Worm (Caenorhabditis elegans) whole organism, L1 larva: ENCODE data around the gene arg-1.

Experiments
- aly-2 ChIP-seq: fragments of 150-350 bp; optimal IDR thresholded peaks from 2 replicates; lab custom pipeline; 2014; ENCODE audit warnings: missing biosample characterization, missing genetic modification characterization
- elt-2 ChIP-seq: sonication (generic microtip); optimal IDR thresholded peaks from 2 replicates; lab custom pipeline; 2016; ENCODE audit warnings: missing genetic modification characterization, mild to moderate bottlenecking, inconsistent platforms, missing compliant biosample characterization, missing genetic modification reagents
- fkh-10 ChIP-seq: sonication (generic microtip); optimal IDR thresholded peaks from 2 replicates; lab custom pipeline; 2017; ENCODE audit warnings: missing biosample characterization, missing genetic modification reagents, missing genetic modification characterization
- jun-1 ChIP-seq: fragments of 150-350 bp; optimal IDR thresholded peaks from 2 replicates; lab custom pipeline; 2014; ENCODE audit warnings: missing biosample characterization, missing genetic modification reagents, missing genetic modification characterization
- lin-15B ChIP-seq: fragments of 150-350 bp; sonication (generic microtip); optimal IDR thresholded peaks from 3 replicates; lab custom pipeline; 2014; ENCODE audit warnings: missing biosample characterization, missing genetic modification characterization
- lin-39 ChIP-seq: fragments of 150-350 bp; optimal IDR thresholded peaks from 2 replicates; lab custom pipeline; 2014; ENCODE audit warnings: missing biosample characterization, missing genetic modification reagents, missing genetic modification characterization
- nhr-12 ChIP-seq: sonication (generic microtip); optimal IDR thresholded peaks from 2 replicates; lab custom pipeline; 2017; ENCODE audit warnings: missing biosample characterization, missing genetic modification characterization
- nhr-84 ChIP-seq: sonication (generic microtip); optimal IDR thresholded peaks from 2 replicates; lab custom pipeline; 2017; ENCODE audit warnings: missing biosample characterization, missing genetic modification characterization
- snpc-4 ChIP-seq: fragments of 150-350 bp; optimal IDR thresholded peaks from 2 replicates; lab custom pipeline; 2014; ENCODE audit warnings: missing biosample characterization, missing genetic modification characterization
- unc-86 ChIP-seq: sonication (generic microtip); optimal IDR thresholded peaks from 2 replicates; lab custom pipeline; 2016; ENCODE audit warnings: missing genetic modification characterization, missing compliant biosample characterization
- zag-1 ChIP-seq: fragments of 150-350 bp; optimal IDR thresholded peaks from 2 replicates; lab custom pipeline; 2014; ENCODE audit warnings: missing biosample characterization, missing genetic modification characterization

DNA sequence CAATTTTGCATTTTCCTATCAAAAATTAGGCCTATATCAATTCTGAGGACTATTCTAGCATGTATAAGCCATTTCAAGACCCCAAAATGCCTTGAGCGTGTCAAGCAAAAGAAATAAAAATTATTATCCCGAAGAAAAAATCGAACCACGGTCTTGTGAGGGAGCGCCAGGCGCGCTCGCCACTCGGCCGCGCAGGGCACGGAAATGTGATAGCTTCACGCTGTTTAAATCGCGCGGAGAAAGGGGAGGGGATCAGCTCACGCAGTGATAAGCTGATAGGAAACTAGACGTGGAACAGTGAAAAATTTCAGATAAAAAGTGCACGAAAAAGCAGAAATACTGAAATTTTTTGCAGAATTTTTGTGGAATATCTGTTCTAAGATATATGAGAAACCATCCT, 51.0 kb downstream of the arg-1 start:
- TF ChIP-seq elt-2 (tag; lab: Kevin White, UChicago) (peak; percentile 32), aly-2 (tag; lab: Kevin White, UChicago) (no peak), nhr-12 (no peak), lin-15B (tag; lab: Kevin White, UChicago) (no peak), snpc-4 (peak; percentile 22), fkh-10 (GFP tag; lab: Kevin White, UChicago) (no peak), lin-39 (tag; lab: Kevin White, UChicago) (no peak), nhr-84 (tag; lab: Kevin White, UChicago) (no peak), zag-1 (tag; lab: Kevin White, UChicago) (no peak), unc-86 (tag; lab: Kevin White, UChicago) (no peak), jun-1 (tag; lab: Kevin White, UChicago) (no peak)
